Fruit fly (Drosophila melanogaster) whole organism, prepupa: Measurements from ENCODE around the gene bdl.

Experiments
- CG8319 ChIP-seq: fragments of 200-800 bp; sonication (Bioruptor generic); optimal IDR thresholded peaks from 3 replicates; lab custom pipeline; 2016; ENCODE audit warnings: missing biosample characterization, missing genetic modification characterization
- Eip75B ChIP-seq: fragments of 200-800 bp; sonication (Bioruptor generic); optimal IDR thresholded peaks from 3 replicates; lab custom pipeline; 2016; ENCODE audit warnings: missing biosample characterization, missing genetic modification characterization
- OdsH ChIP-seq: fragments of 200-800 bp; sonication (Bioruptor generic); optimal IDR thresholded peaks from 3 replicates; lab custom pipeline; 2016; ENCODE audit warnings: missing biosample characterization, missing genetic modification characterization
- Sox102F ChIP-seq: fragments of 200-800 bp; sonication (Bioruptor generic); optimal IDR thresholded peaks from 2 replicates; lab custom pipeline; 2016; ENCODE audit warnings: missing biosample characterization, mild to moderate bottlenecking, missing genetic modification characterization
- eg ChIP-seq: fragments of 200-800 bp; sonication (Bioruptor generic); IDR thresholded peaks from 3 replicates; pipeline ENCODE4 v1.3.6; 2022; ENCODE audit warnings: missing biosample characterization, missing genetic modification characterization

DNA sequence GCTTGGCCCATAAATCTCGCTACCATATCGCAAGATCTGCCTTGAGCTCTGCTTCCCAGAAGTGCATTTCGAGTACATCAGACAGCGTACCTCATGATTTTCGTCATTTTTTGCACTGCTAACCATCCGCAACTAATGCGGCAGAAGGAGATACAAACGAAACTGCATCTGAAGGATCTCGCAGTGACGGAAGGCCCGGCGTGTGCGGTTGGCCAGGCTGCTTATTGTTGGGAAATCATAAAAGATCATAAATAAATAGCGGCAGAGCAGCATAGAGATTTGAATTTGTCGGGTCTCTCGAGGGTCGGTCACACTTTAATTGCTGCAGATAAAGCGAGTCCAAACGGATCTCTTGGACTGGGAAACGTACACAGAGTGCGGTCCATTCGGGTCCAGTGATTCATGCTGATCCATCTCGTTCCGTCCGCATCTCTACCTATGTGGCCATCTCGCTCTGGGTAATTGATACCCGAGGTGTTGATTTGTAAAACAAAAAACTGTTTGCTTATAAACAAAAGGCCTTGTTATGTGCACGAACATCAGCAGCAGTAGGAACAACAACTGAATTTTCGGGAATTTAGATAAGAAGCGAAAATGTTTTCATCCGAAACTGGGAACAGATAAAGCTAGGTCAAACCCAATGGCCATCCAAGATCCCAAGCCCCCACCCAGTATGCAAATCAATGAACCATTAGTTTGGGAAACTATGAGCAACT is 44.4 kb downstream of the bdl start:
- TF ChIP-seq CG8319 (GFP tag; lab: Kevin White, UChicago) (no peak), Eip75B (no peak), Sox102F (GFP tag; lab: Kevin White, UChicago) (no peak), OdsH (no peak), eg (no peak)
